Worm (Caenorhabditis elegans): ENCODE measurements around the gene ZK616.61.

ZK616.61 gene

ce11 chrIV:5405345-5405744 lies at the start of gene ZK616.61:
TSS of gene ZK616.61 (plus strand) at chrIV:5405645.
- TF ChIP-seq zag-1 (tag; optimal IDR thresholded peaks at IDR 0.05), result no peak
- no peak for TF ChIP-seq sma-9 (GFP tag; optimal IDR thresholded peaks at IDR 0.05)
- TF ChIP-seq sma-9 (tag; optimal IDR thresholded peaks at IDR 0.05), result no peak
- TF ChIP-seq sma-3 (GFP tag; optimal IDR thresholded peaks at IDR 0.05), result no peak
- TF ChIP-seq nhr-23 (tag; optimal IDR thresholded peaks at IDR 0.05), result no peak
- TF ChIP-seq lin-13 (GFP tag; optimal IDR thresholded peaks at IDR 0.05), result no peak
- no peak for TF ChIP-seq unc-55 (GFP tag; optimal IDR thresholded peaks at IDR 0.05)
- TF ChIP-seq snpc-4 (tag; optimal IDR thresholded peaks at IDR 0.05), result no peak
- no peak for TF ChIP-seq nhr-6 (tag; optimal IDR thresholded peaks at IDR 0.05)
- TF ChIP-seq elt-1 (tag; optimal IDR thresholded peaks at IDR 0.05), result no peak
- no peak for TF ChIP-seq F13H6.1 (tag; optimal IDR thresholded peaks at IDR 0.05)
- no peak for TF ChIP-seq nhr-10 (tag; optimal IDR thresholded peaks at IDR 0.05)
- no peak for TF ChIP-seq ZK546.5 (tag; optimal IDR thresholded peaks at IDR 0.05)
- no peak for TF ChIP-seq nhr-11 (tag; optimal IDR thresholded peaks at IDR 0.05)
- no peak for TF ChIP-seq skn-1 (tag; optimal IDR thresholded peaks at IDR 0.05)
- TF ChIP-seq dmd-4 (tag; optimal IDR thresholded peaks at IDR 0.05), result no peak
- TF ChIP-seq lin-39 (tag; optimal IDR thresholded peaks at IDR 0.05), result no peak
- TF ChIP-seq unc-62 (GFP tag; optimal IDR thresholded peaks at IDR 0.05), result no peak
- no peak for TF ChIP-seq nhr-12 (tag; optimal IDR thresholded peaks at IDR 0.05)
- TF ChIP-seq blmp-1 (tag; optimal IDR thresholded peaks at IDR 0.05; ENCODE audit: insufficient read depth), result no peak
- TF ChIP-seq nhr-21 (tag; optimal IDR thresholded peaks at IDR 0.05), result no peak

ce11 chrIV:5360533-5360932 lies 44.9 kb upstream of the ZK616.61 start, which contains the start of gene F41H10.5:
TSS of gene F41H10.5 (plus strand) at chrIV:5360907.
- no peak for TF ChIP-seq nhr-10 (tag; optimal IDR thresholded peaks at IDR 0.05)

- no peak for TF ChIP-seq ztf-4 (tag; optimal IDR thresholded peaks at IDR 0.05)
- peak; percentile 37 for TF ChIP-seq sem-4 (tag; optimal IDR thresholded peaks at IDR 0.05)
- TF ChIP-seq mbf-1 (tag; optimal IDR thresholded peaks at IDR 0.05), result no peak
- TF ChIP-seq ZK546.5 (tag; optimal IDR thresholded peaks at IDR 0.05), result no peak
- TF ChIP-seq ztf-1 (GFP tag; conservative IDR thresholded peaks at IDR 0.05), result no peak
- TF ChIP-seq skn-1 (tag; optimal IDR thresholded peaks at IDR 0.05), result no peak
- TF ChIP-seq aly-2 (tag; optimal IDR thresholded peaks at IDR 0.05), result no peak
- no peak for TF ChIP-seq blmp-1 (tag; optimal IDR thresholded peaks at IDR 0.05; ENCODE audit: insufficient read depth)
- peak; percentile 13 for TF ChIP-seq R02D3.7 (tag; optimal IDR thresholded peaks at IDR 0.05)
- TF ChIP-seq nhr-129 (tag; optimal IDR thresholded peaks at IDR 0.05), result peak; percentile 76
- no peak for TF ChIP-seq nhr-237 (tag; optimal IDR thresholded peaks at IDR 0.05)
- TF ChIP-seq nhr-11 (tag; optimal IDR thresholded peaks at IDR 0.05), result no peak
- TF ChIP-seq egl-27 (tag; optimal IDR thresholded peaks at IDR 0.05), result peak; percentile 24
- TF ChIP-seq nhr-23 (tag; optimal IDR thresholded peaks at IDR 0.05), result no peak
- no peak for TF ChIP-seq ceh-82 (tag; optimal IDR thresholded peaks at IDR 0.05)
- no peak for TF ChIP-seq nhr-77 (tag; optimal IDR thresholded peaks at IDR 0.05)
- peak; percentile 69 for TF ChIP-seq F13H6.1 (tag; optimal IDR thresholded peaks at IDR 0.05)
- TF ChIP-seq ama-1 (optimal IDR thresholded peaks at IDR 0.05), result no peak
- TF ChIP-seq elt-1 (tag; optimal IDR thresholded peaks at IDR 0.05), result no peak
- TF ChIP-seq nhr-10 (tag; optimal IDR thresholded peaks at IDR 0.05), result no peak
- peak; percentile 66 for TF ChIP-seq nhr-6 (tag; optimal IDR thresholded peaks at IDR 0.05)
- peak; percentile 72 for TF ChIP-seq crh-2 (tag; optimal IDR thresholded peaks at IDR 0.05)
- no peak for TF ChIP-seq peb-1 (tag; optimal IDR thresholded peaks at IDR 0.05)
- peak; percentile 54 for TF ChIP-seq fos-1 (tag; optimal IDR thresholded peaks at IDR 0.05)
- peak; percentile 75 for TF ChIP-seq unc-55 (GFP tag; optimal IDR thresholded peaks at IDR 0.05)
- TF ChIP-seq ceh-16 (tag; optimal IDR thresholded peaks at IDR 0.05), result no peak
- no peak for TF ChIP-seq snpc-4 (tag; optimal IDR thresholded peaks at IDR 0.05)
- TF ChIP-seq gmeb-1 (tag; optimal IDR thresholded peaks at IDR 0.05), result peak; percentile 80
- TF ChIP-seq C34F6.9 (tag; optimal IDR thresholded peaks at IDR 0.05), result peak; percentile 86
- TF ChIP-seq dmd-4 (tag; optimal IDR thresholded peaks at IDR 0.05), result no peak
- TF ChIP-seq lin-39 (tag; optimal IDR thresholded peaks at IDR 0.05), result no peak
- peak; percentile 59 for TF ChIP-seq lin-13 (GFP tag; optimal IDR thresholded peaks at IDR 0.05)
- TF ChIP-seq nhr-21 (tag; optimal IDR thresholded peaks at IDR 0.05), result peak; percentile 55
- TF ChIP-seq Y55F3AM.14 (GFP tag; optimal IDR thresholded peaks at IDR 0.05), result no peak
- peak; percentile 14 for TF ChIP-seq lin-11 (tag; optimal IDR thresholded peaks at IDR 0.05)
- no peak for TF ChIP-seq unc-39 (tag; optimal IDR thresholded peaks at IDR 0.05)
- TF ChIP-seq alr-1 (tag; optimal IDR thresholded peaks at IDR 0.05), result no peak
- TF ChIP-seq mab-5 (tag; optimal IDR thresholded peaks at IDR 0.05), result peak; percentile 47
- peak; percentile 83 for TF ChIP-seq sma-9 (GFP tag; optimal IDR thresholded peaks at IDR 0.05)
- no peak for TF ChIP-seq sma-9 (tag; optimal IDR thresholded peaks at IDR 0.05)
- peak in 1 of 2 experiments; percentile 29 for TF ChIP-seq mdl-1 (tag; optimal IDR thresholded peaks at IDR 0.05)
- no peak for TF ChIP-seq unc-62 (GFP tag; optimal IDR thresholded peaks at IDR 0.05)
- no peak for TF ChIP-seq nhr-12 (tag; optimal IDR thresholded peaks at IDR 0.05)
- peak; percentile 87 for TF ChIP-seq nhr-25 (tag; optimal IDR thresholded peaks at IDR 0.05)
- peak; percentile 70 to 91 for TF ChIP-seq lsy-2 (tag; optimal IDR thresholded peaks at IDR 0.05)
- no peak for TF ChIP-seq zag-1 (tag; optimal IDR thresholded peaks at IDR 0.05)
- peak; percentile 64 for TF ChIP-seq sma-3 (GFP tag; optimal IDR thresholded peaks at IDR 0.05)
- no peak for TF ChIP-seq elt-3 (tag; optimal IDR thresholded peaks at IDR 0.05)
These were observed 41.3 kb upstream of the ZK616.61 start, which contains the start of the genes hda-6 and F41H10.4 for ce11 chrIV:5364135-5364609. TSS of gene hda-6 (minus strand) at chrIV:5364306. TSS of gene F41H10.4 (plus strand) at chrIV:5364559.

Measured in whole organism, L2 larva.